Worm (Caenorhabditis elegans) whole organism, L4 larva: ENCODE results near the gene gpx-6.

ENCODE experiments used
- R02D3.7 ChIP-seq: fragments of 150-350 bp; sonication (generic microtip); optimal IDR thresholded peaks from 3 replicates; lab custom pipeline; 2014; ENCODE audit warnings: missing biosample characterization, missing genetic modification characterization
- ama-1 ChIP-seq: fragments of 150-350 bp; optimal IDR thresholded peaks from 2 replicates; lab custom pipeline; 2014; ENCODE audit warnings: inconsistent platforms, mixed read lengths
- ceh-20 ChIP-seq: fragments of 200-800 bp; sonication (Bioruptor generic); IDR thresholded peaks from 2 replicates; pipeline ENCODE4 v1.3.6; 2022; ENCODE audit warnings: missing genetic modification reagents, missing genetic modification characterization, missing compliant biosample characterization
- ceh-28 ChIP-seq: fragments of 150-350 bp; optimal IDR thresholded peaks from 2 replicates; lab custom pipeline; 2014; ENCODE audit warnings: missing biosample characterization, missing genetic modification reagents, missing genetic modification characterization
- hlh-11 ChIP-seq: fragments of 200-800 bp; sonication (Bioruptor generic); optimal IDR thresholded peaks from 2 replicates; lab custom pipeline; 2018; ENCODE audit warnings: mild to moderate bottlenecking, missing genetic modification characterization, missing compliant biosample characterization
- lin-13 ChIP-seq: fragments of 150-350 bp; optimal IDR thresholded peaks from 2 replicates; lab custom pipeline; 2014; ENCODE audit warnings: missing biosample characterization, missing genetic modification reagents, missing genetic modification characterization
- lsy-2 ChIP-seq, 2 experiments: fragments of 150-350 bp in 1 of 2; sonication (generic microtip) in 1 of 2; optimal IDR thresholded peaks; 2 replicates each; lab custom pipeline; 2014 to 2017; ENCODE audit warnings: missing biosample characterization in 2 of 2, missing genetic modification characterization in 2 of 2
- mep-1 ChIP-seq: fragments of 150-350 bp; sonication (generic microtip); optimal IDR thresholded peaks from 3 replicates; lab custom pipeline; 2014; ENCODE audit warnings: missing biosample characterization, missing genetic modification characterization
- nhr-25 ChIP-seq: sonication (generic microtip); optimal IDR thresholded peaks from 2 replicates; lab custom pipeline; 2017; ENCODE audit warnings: missing genetic modification characterization, mild to moderate bottlenecking, missing compliant biosample characterization, antibody characterized with exemption, moderate library complexity, borderline replicate concordance; ENCODE audit not compliant: insufficient read depth
- nhr-77 ChIP-seq: fragments of 150-350 bp; optimal IDR thresholded peaks from 2 replicates; lab custom pipeline; 2014; ENCODE audit warnings: missing biosample characterization, missing genetic modification characterization
- pha-4 ChIP-seq, 2 experiments: fragments of 150-350 bp in 1 of 2; fragments of 200-800 bp in 1 of 2; sonication (Bioruptor generic) in 1 of 2; IDR thresholded peaks in 1 of 2; optimal IDR thresholded peaks in 1 of 2; 2 replicates each; pipeline versions ENCODE4 v1.3.6 to Lab custom; 2014 to 2022; ENCODE audit warnings: missing genetic modification characterization in 2 of 2, missing genetic modification reagents in 2 of 2, missing biosample characterization in 1 of 2, missing compliant biosample characterization in 1 of 2
- unc-39 ChIP-seq: sonication (generic microtip); optimal IDR thresholded peaks from 2 replicates; lab custom pipeline; 2017; ENCODE audit warnings: missing biosample characterization, missing genetic modification characterization
- unc-62 ChIP-seq, 3 experiments: fragments of 150-350 bp in 1 of 3; sonication (generic microtip); optimal IDR thresholded peaks in 2 of 3; peaks in 1 of 3; 1 replicate in 1 of 3; 2 replicates in 2 of 3; lab custom pipeline; 2014 to 2017; ENCODE audit warnings: missing biosample characterization in 3 of 3, missing genetic modification characterization in 3 of 3, missing genetic modification reagents in 3 of 3, missing genotype in 1 of 3

- no peak for TF ChIP-seq ama-1 (lab: Kevin White, UChicago)
- no peak for TF ChIP-seq ceh-20 (GFP tag; lab: Robert Waterston, UW)
- no peak for TF ChIP-seq pha-4 (GFP tag; IDR thresholded peaks at IDR 0.05; lab: Robert Waterston, UW)
- no peak for TF ChIP-seq pha-4 (tag; optimal IDR thresholded peaks at IDR 0.05; lab: Kevin White, UChicago)
- TF ChIP-seq unc-62 (GFP tag; optimal IDR thresholded peaks at IDR 0.05 in 1 of 2; lab: Kevin White, UChicago) = no peak
- no peak for TF ChIP-seq unc-62 (tag; optimal IDR thresholded peaks at IDR 0.05; lab: Kevin White, UChicago)
- no peak for TF ChIP-seq mep-1
- TF ChIP-seq nhr-25 (tag; lab: Kevin White, UChicago) = no peak
- TF ChIP-seq lsy-2 (tag; optimal IDR thresholded peaks at IDR 0.05; lab: Kevin White, UChicago) = no peak
- TF ChIP-seq hlh-11 (tag; lab: Kevin White, UChicago) = no peak
- TF ChIP-seq lin-13 (GFP tag; lab: Kevin White, UChicago) = no peak
- no peak for TF ChIP-seq ceh-28 (tag; lab: Kevin White, UChicago)
- no peak for TF ChIP-seq unc-39 (tag; lab: Kevin White, UChicago)
- TF ChIP-seq R02D3.7 = no peak
- no peak for TF ChIP-seq nhr-77 (tag; lab: Kevin White, UChicago)
These were observed 16.5 kb upstream of the gpx-6 start, which contains the start of gene hgrs-1 for ce11 chrIV:8205272-8206098.
